Fruit fly (Drosophila melanogaster) whole organism, embryonic: ENCODE data around the gene CG4332.

Source experiments
- Atf-2 ChIP-seq: fragments of 200-800 bp; sonication (Bioruptor generic); optimal IDR thresholded peaks from 2 replicates; lab custom pipeline; 2016; ENCODE audit warnings: missing biosample characterization, missing genetic modification characterization
- Atf3 ChIP-seq: fragments of 200-800 bp; sonication (Bioruptor generic); optimal IDR thresholded peaks from 3 replicates; lab custom pipeline; 2016; ENCODE audit warnings: missing biosample characterization, missing genetic modification characterization
- CG10654 ChIP-seq: fragments of 200-800 bp; sonication (Bioruptor generic); optimal IDR thresholded peaks from 2 replicates; lab custom pipeline; 2016; ENCODE audit warnings: missing biosample characterization, missing genetic modification characterization
- CG11093 ChIP-seq: fragments of 200-800 bp; sonication (Bioruptor generic); IDR thresholded peaks from 3 replicates; pipeline ENCODE4 v1.3.6; 2022; ENCODE audit warnings: missing biosample characterization, missing genetic modification characterization
- CG13775 ChIP-seq: fragments of 200-800 bp; sonication (Bioruptor generic); optimal IDR thresholded peaks from 3 replicates; lab custom pipeline; 2017; ENCODE audit warnings: missing biosample characterization, mild to moderate bottlenecking, missing genetic modification characterization
- CG14014 ChIP-seq: fragments of 200-800 bp; sonication (Bioruptor generic); IDR thresholded peaks from 2 replicates; pipeline ENCODE4 v1.3.6; 2022; ENCODE audit warnings: missing biosample characterization, missing genetic modification characterization
- CG18619 ChIP-seq: fragments of 200-800 bp; sonication (Bioruptor generic); optimal IDR thresholded peaks from 3 replicates; lab custom pipeline; 2017; ENCODE audit warnings: missing biosample characterization, mild to moderate bottlenecking, missing genetic modification characterization
- CG2712 ChIP-seq: fragments of 200-800 bp; optimal IDR thresholded peaks from 3 replicates; lab custom pipeline; 2019; ENCODE audit warnings: missing biosample characterization, mild to moderate bottlenecking, missing genetic modification characterization, moderate library complexity
- CG30403 ChIP-seq: fragments of 200-800 bp; sonication (Bioruptor generic); optimal IDR thresholded peaks from 3 replicates; lab custom pipeline; 2016; ENCODE audit warnings: missing biosample characterization, missing genetic modification characterization
- CG31365 ChIP-seq: fragments of 200-800 bp; sonication (Bioruptor generic); optimal IDR thresholded peaks from 2 replicates; lab custom pipeline; 2018; ENCODE audit warnings: missing biosample characterization, mild to moderate bottlenecking, missing genetic modification characterization
- CG31388 ChIP-seq: fragments of 200-800 bp; sonication (Bioruptor generic); optimal IDR thresholded peaks from 2 replicates; lab custom pipeline; 2016; ENCODE audit warnings: missing biosample characterization, missing genetic modification characterization
- CG4328 ChIP-seq: fragments of 200-800 bp; sonication (Bioruptor generic); optimal IDR thresholded peaks from 3 replicates; lab custom pipeline; 2017; ENCODE audit warnings: missing biosample characterization, missing genetic modification reagents, missing genetic modification characterization
- CG6791 ChIP-seq: fragments of 200-800 bp; sonication (Bioruptor generic); IDR thresholded peaks from 3 replicates; pipeline ENCODE4 v1.3.6; 2022; ENCODE audit warnings: missing biosample characterization, missing genetic modification characterization; ENCODE audit not compliant: partially characterized antibody
- CG6813 ChIP-seq: fragments of 200-800 bp; sonication (Bioruptor generic); optimal IDR thresholded peaks from 2 replicates; lab custom pipeline; 2017; ENCODE audit warnings: missing biosample characterization, missing genetic modification characterization, mild to moderate bottlenecking, moderate library complexity, missing genetic modification reagents
- CG7357 ChIP-seq: fragments of 200-800 bp; sonication (Bioruptor generic); IDR thresholded peaks from 3 replicates; pipeline ENCODE4 v1.3.6; 2022; ENCODE audit warnings: missing biosample characterization, missing genetic modification characterization
- CG8281 ChIP-seq: fragments of 200-800 bp; sonication (Bioruptor generic); optimal IDR thresholded peaks from 2 replicates; lab custom pipeline; 2018; ENCODE audit warnings: missing biosample characterization, mild to moderate bottlenecking, missing genetic modification characterization, moderate library complexity
- CG9876 ChIP-seq: fragments of 200-800 bp; sonication (Bioruptor generic); optimal IDR thresholded peaks from 2 replicates; lab custom pipeline; 2016; ENCODE audit warnings: missing biosample characterization, missing genetic modification characterization
- Max ChIP-seq: fragments of 200-800 bp; sonication (Bioruptor generic); optimal IDR thresholded peaks from 2 replicates; lab custom pipeline; 2016; ENCODE audit warnings: missing biosample characterization, mild to moderate bottlenecking, missing genetic modification characterization
- Meics ChIP-seq: fragments of 200-800 bp; sonication (Bioruptor generic); optimal IDR thresholded peaks from 2 replicates; lab custom pipeline; 2017; ENCODE audit warnings: missing biosample characterization, mild to moderate bottlenecking, missing genetic modification characterization
- NK7.1 ChIP-seq: fragments of 200-800 bp; sonication (Bioruptor generic); optimal IDR thresholded peaks from 3 replicates; lab custom pipeline; 2016; ENCODE audit warnings: missing biosample characterization, missing genetic modification characterization
- Nf-YA ChIP-seq: fragments of 200-800 bp; sonication (Bioruptor generic); IDR thresholded peaks from 2 replicates; pipeline ENCODE4 v1.3.6; 2022; ENCODE audit warnings: missing biosample characterization, missing genetic modification characterization
- Oaz ChIP-seq: fragments of 200-800 bp; sonication (Bioruptor generic); IDR thresholded peaks from 2 replicates; pipeline ENCODE4 v1.3.6; 2022; ENCODE audit warnings: missing biosample characterization, missing genetic modification characterization
- Poxn ChIP-seq: fragments of 200-800 bp; sonication (Bioruptor generic); IDR thresholded peaks from 2 replicates; pipeline ENCODE4 v1.3.6; 2022; ENCODE audit warnings: missing biosample characterization, missing genetic modification characterization
- Ravus ChIP-seq: fragments of 200-800 bp; sonication (Bioruptor generic); IDR thresholded peaks from 2 replicates; pipeline ENCODE4 v1.3.6; 2022; ENCODE audit warnings: missing biosample characterization, missing genetic modification characterization
- al ChIP-seq: fragments of 200-800 bp; sonication (Bioruptor generic); IDR thresholded peaks from 2 replicates; pipeline ENCODE4 v1.3.6; 2022; ENCODE audit warnings: missing biosample characterization, missing genetic modification characterization
- ap ChIP-seq: fragments of 200-800 bp; sonication (Bioruptor generic); IDR thresholded peaks from 2 replicates; pipeline ENCODE4 v1.3.6; 2022; ENCODE audit warnings: missing biosample characterization, missing genetic modification characterization
- caup ChIP-seq: fragments of 200-800 bp; sonication (Bioruptor generic); optimal IDR thresholded peaks from 3 replicates; lab custom pipeline; 2017; ENCODE audit warnings: missing biosample characterization, mild to moderate bottlenecking, missing genetic modification characterization, moderate library complexity; ENCODE audit not compliant: severe bottlenecking
- chif ChIP-seq, 2 experiments: fragments of 200-800 bp; sonication (Bioruptor generic); optimal IDR thresholded peaks; 3 replicates each; lab custom pipeline; 2016; ENCODE audit warnings: missing biosample characterization in 2 of 2, missing genetic modification characterization in 2 of 2
- chn ChIP-seq: fragments of 200-800 bp; sonication (Bioruptor generic); optimal IDR thresholded peaks from 2 replicates; lab custom pipeline; 2016; ENCODE audit warnings: missing biosample characterization, missing genetic modification characterization
- ci ChIP-seq: fragments of 200-800 bp; sonication (Bioruptor generic); IDR thresholded peaks from 3 replicates; pipeline ENCODE4 v1.3.6; 2022; ENCODE audit warnings: missing biosample characterization, missing genetic modification characterization
- crc ChIP-seq: fragments of 200-800 bp; sonication (Bioruptor generic); optimal IDR thresholded peaks from 2 replicates; lab custom pipeline; 2016; ENCODE audit warnings: missing biosample characterization, missing genetic modification characterization
- cwo ChIP-seq: fragments of 200-800 bp; sonication (Bioruptor generic); optimal IDR thresholded peaks from 3 replicates; lab custom pipeline; 2017; ENCODE audit warnings: missing biosample characterization, missing genetic modification characterization, mild to moderate bottlenecking, moderate library complexity, missing genetic modification reagents
- dati ChIP-seq: fragments of 200-800 bp; sonication (Bioruptor generic); IDR thresholded peaks from 2 replicates; pipeline ENCODE4 v1.3.6; 2022; ENCODE audit warnings: missing biosample characterization, missing genetic modification characterization
- fru ChIP-seq: fragments of >200 bp; optimal IDR thresholded peaks from 2 replicates; lab custom pipeline; 2017
- ftz-f1 ChIP-seq: fragments of 200-800 bp; sonication (Bioruptor generic); optimal IDR thresholded peaks from 2 replicates; lab custom pipeline; 2016; ENCODE audit warnings: missing biosample characterization, missing genetic modification characterization
- kah ChIP-seq: fragments of 200-800 bp; sonication (Bioruptor generic); optimal IDR thresholded peaks from 2 replicates; lab custom pipeline; 2018; ENCODE audit warnings: missing biosample characterization, mild to moderate bottlenecking, missing genetic modification characterization
- maf-S ChIP-seq: fragments of 200-800 bp; sonication (Bioruptor generic); optimal IDR thresholded peaks from 2 replicates; lab custom pipeline; 2016; ENCODE audit warnings: missing biosample characterization, missing genetic modification characterization
- mld ChIP-seq: fragments of 200-800 bp; sonication (Bioruptor generic); IDR thresholded peaks from 3 replicates; pipeline ENCODE4 v1.3.6; 2022; ENCODE audit warnings: missing biosample characterization, missing genetic modification characterization; ENCODE audit not compliant: partially characterized antibody
- p53 ChIP-seq: fragments of 200-800 bp; sonication (Bioruptor generic); optimal IDR thresholded peaks from 2 replicates; lab custom pipeline; 2016; ENCODE audit warnings: missing biosample characterization, missing genetic modification characterization
- pita ChIP-seq: fragments of 200-800 bp; sonication (Bioruptor generic); optimal IDR thresholded peaks from 2 replicates; lab custom pipeline; 2017; ENCODE audit warnings: missing biosample characterization, mild to moderate bottlenecking, missing genetic modification characterization
- prd ChIP-seq, 3 experiments: fragments of >200 bp in 2 of 3; fragments of 200-800 bp in 1 of 3; sonication (Bioruptor generic) in 1 of 3; optimal IDR thresholded peaks in 2 of 3; IDR thresholded peaks in 1 of 3; 2 replicates in 2 of 3; 3 replicates in 1 of 3; pipeline versions ENCODE4 v1.3.6 to Lab custom; 2017 to 2022; ENCODE audit warnings: missing biosample characterization in 1 of 3, missing genetic modification characterization in 1 of 3
- psq ChIP-seq: fragments of 200-800 bp; sonication (Bioruptor generic); optimal IDR thresholded peaks from 2 replicates; lab custom pipeline; 2017; ENCODE audit warnings: missing biosample characterization, missing genetic modification characterization
- repo ChIP-seq: fragments of 200-800 bp; sonication (Bioruptor generic); optimal IDR thresholded peaks from 2 replicates; lab custom pipeline; 2016; ENCODE audit warnings: missing biosample characterization, missing genetic modification characterization
- row ChIP-seq: fragments of 200-800 bp; sonication (Bioruptor generic); IDR thresholded peaks from 3 replicates; pipeline ENCODE4 v1.3.6; 2022; ENCODE audit warnings: missing biosample characterization, missing genetic modification characterization
- sc ChIP-seq, 3 experiments: fragments of >200 bp in 2 of 3; fragments of 200-800 bp in 1 of 3; sonication (Bioruptor generic) in 1 of 3; optimal IDR thresholded peaks; 2 replicates in 2 of 3; 3 replicates in 1 of 3; lab custom pipeline; 2017; ENCODE audit warnings: mild to moderate bottlenecking in 1 of 3, missing biosample characterization in 1 of 3, missing genetic modification characterization in 1 of 3, missing genetic modification reagents in 1 of 3
- scrt ChIP-seq: fragments of 200-800 bp; sonication (Bioruptor generic); optimal IDR thresholded peaks from 2 replicates; lab custom pipeline; 2018; ENCODE audit warnings: missing biosample characterization, mild to moderate bottlenecking, missing genetic modification characterization, moderate library complexity
- vnd ChIP-seq: fragments of 200-800 bp; sonication (Bioruptor generic); IDR thresholded peaks from 3 replicates; pipeline ENCODE4 v1.3.6; 2022; ENCODE audit warnings: missing biosample characterization, missing genetic modification characterization; ENCODE audit not compliant: partially characterized antibody
- wor ChIP-seq: fragments of 200-800 bp; sonication (Bioruptor generic); IDR thresholded peaks from 2 replicates; pipeline ENCODE4 v1.3.6; 2022; ENCODE audit warnings: missing biosample characterization, missing genetic modification characterization
- zen2 ChIP-seq: fragments of 200-800 bp; sonication (Bioruptor generic); IDR thresholded peaks from 3 replicates; pipeline ENCODE4 v1.3.6; 2022; ENCODE audit warnings: missing biosample characterization, missing genetic modification characterization; ENCODE audit not compliant: partially characterized antibody

Gene CG4332

DNA sequence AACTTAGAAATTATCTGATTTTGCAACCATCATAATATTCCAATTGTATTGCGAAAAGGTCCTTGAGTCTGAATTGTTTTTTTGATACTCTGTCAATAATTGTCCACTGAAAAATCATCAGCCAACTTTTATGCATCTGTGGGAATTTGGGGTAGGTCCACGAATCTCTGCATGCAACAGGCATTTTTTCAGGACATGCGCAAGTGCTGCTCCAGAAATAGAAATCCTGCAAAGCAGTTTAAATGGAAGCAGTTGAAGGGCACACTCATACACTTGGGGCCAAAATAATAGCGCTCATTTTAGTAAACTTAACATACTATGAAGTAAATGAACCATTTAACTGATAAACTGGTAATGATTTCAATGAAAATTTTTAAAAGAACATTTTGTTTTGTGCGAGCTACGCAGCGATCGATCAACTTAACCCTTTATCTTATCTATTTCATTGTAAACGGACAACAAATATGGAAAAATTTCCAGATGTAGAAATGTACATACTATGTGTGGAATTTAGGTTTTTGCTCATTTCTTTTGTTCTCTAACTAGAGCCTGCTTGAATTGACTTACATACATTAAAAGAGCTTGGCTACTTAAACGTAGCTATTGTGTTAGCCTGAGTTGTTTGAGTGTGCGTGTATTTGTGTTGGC, 24.5 kb upstream of the CG4332 start (continued):
- TF ChIP-seq CG6813 (GFP tag; lab: Kevin White, UChicago), result peak; percentile 1
- TF ChIP-seq caup (GFP tag; lab: Kevin White, UChicago), result peak; percentile 63
- TF ChIP-seq vnd (GFP tag; lab: Robert Waterston, UW), result no peak
- no peak for TF ChIP-seq ftz-f1 (GFP tag; lab: Kevin White, UChicago)
- peak; percentile 74 for TF ChIP-seq CG18619 (GFP tag; lab: Kevin White, UChicago)
- TF ChIP-seq crc (GFP tag; lab: Kevin White, UChicago), result peak; percentile 51
- TF ChIP-seq wor (GFP tag; lab: Robert Waterston, UW), result no peak
- no peak for TF ChIP-seq mld
- TF ChIP-seq psq (GFP tag; lab: Kevin White, UChicago), result no peak
- peak; percentile 72 for TF ChIP-seq CG30403 (GFP tag; lab: Kevin White, UChicago)
- TF ChIP-seq Oaz (GFP tag; lab: Robert Waterston, UW), result no peak
- TF ChIP-seq CG10654 (GFP tag; lab: Kevin White, UChicago), result peak; percentile 39
- peak; percentile 69 for TF ChIP-seq chn (GFP tag; lab: Kevin White, UChicago)
- TF ChIP-seq Atf3 (GFP tag; lab: Kevin White, UChicago), result peak; percentile 24
- no peak for TF ChIP-seq CG6791
- no peak for TF ChIP-seq Poxn
- peak; percentile 77 for TF ChIP-seq Atf-2 (GFP tag; lab: Kevin White, UChicago)
- TF ChIP-seq chif (GFP tag; optimal IDR thresholded peaks at IDR 0.05; lab: Kevin White, UChicago), result peak; percentile 63 to 67
- peak; percentile 95 for TF ChIP-seq scrt (GFP tag; lab: Kevin White, UChicago)
- TF ChIP-seq repo (GFP tag; lab: Kevin White, UChicago), result peak; percentile 52
- TF ChIP-seq pita (GFP tag; lab: Kevin White, UChicago), result no peak
- peak; percentile 81 for TF ChIP-seq Meics (GFP tag; lab: Kevin White, UChicago)
- peak; percentile 40; the same call in 1 of the 2 replicates for TF ChIP-seq Nf-YA (GFP tag; lab: Robert Waterston, UW)
- TF ChIP-seq row, result peak; percentile 71
- no peak for TF ChIP-seq prd (optimal IDR thresholded peaks at IDR 0.05; lab: Kevin White, UChicago)
- TF ChIP-seq prd (GFP tag; IDR thresholded peaks at IDR 0.05; lab: Robert Waterston, UW), result peak; percentile 61; the same call in 2 of the 3 replicates
- TF ChIP-seq maf-S (GFP tag; lab: Kevin White, UChicago), result peak; percentile 41
- TF ChIP-seq al, result no peak
- TF ChIP-seq CG31388 (GFP tag; lab: Kevin White, UChicago), result no peak
- 0 out of 3 replicates have a peak, but pooled peaks have one; percentile 41 for TF ChIP-seq CG11093 (GFP tag; lab: Robert Waterston, UW)
- no peak for TF ChIP-seq fru
- 0 out of 2 replicates have a peak, but pooled peaks have one; percentile 28 for TF ChIP-seq ap (GFP tag; lab: Robert Waterston, UW)
- TF ChIP-seq p53 (GFP tag; lab: Kevin White, UChicago), result peak; percentile 15
- TF ChIP-seq dati (GFP tag; lab: Robert Waterston, UW), result no peak
- peak; percentile 52 for TF ChIP-seq CG8281
- TF ChIP-seq CG31365 (tag; lab: Kevin White, UChicago), result peak; percentile 90
- peak; percentile 60 for TF ChIP-seq NK7.1 (GFP tag; lab: Kevin White, UChicago)
- peak; percentile 52 for TF ChIP-seq cwo (GFP tag; lab: Kevin White, UChicago)
- TF ChIP-seq ci (GFP tag; lab: Robert Waterston, UW), result peak; percentile 52; the same call in 1 of the 3 replicates
- no peak for TF ChIP-seq Ravus (GFP tag; lab: Robert Waterston, UW)
- TF ChIP-seq Max (GFP tag; lab: Kevin White, UChicago), result peak; percentile 65
- TF ChIP-seq CG4328 (GFP tag; lab: Kevin White, UChicago), result peak; percentile 72
- no peak for TF ChIP-seq zen2
- TF ChIP-seq sc (optimal IDR thresholded peaks at IDR 0.05; lab: Kevin White, UChicago), result no peak
- TF ChIP-seq sc (GFP tag; optimal IDR thresholded peaks at IDR 0.05; lab: Kevin White, UChicago), result peak; percentile 54
- TF ChIP-seq CG9876 (GFP tag; lab: Kevin White, UChicago), result peak; percentile 41
- peak; percentile 55 for TF ChIP-seq kah
- TF ChIP-seq CG2712 (tag; lab: Kevin White, UChicago), result peak; percentile 77
- no peak for TF ChIP-seq CG7357 (GFP tag; lab: Robert Waterston, UW)
- peak; percentile 59 for TF ChIP-seq CG13775 (GFP tag; lab: Kevin White, UChicago)
- TF ChIP-seq CG14014, result 0 out of 2 replicates have a peak, but pooled peaks have one; percentile 39
